Fruit fly (Drosophila melanogaster) whole organism, embryonic: ENCODE measurements around the gene CG44261.

ENCODE experiments used
- B-H1 ChIP-seq: fragments of 200-800 bp; sonication (Bioruptor generic); IDR thresholded peaks from 3 replicates; pipeline ENCODE4 v1.3.6; 2022; ENCODE audit warnings: missing biosample characterization, missing genetic modification characterization
- Bteb2 ChIP-seq: fragments of 200-800 bp; sonication (Bioruptor generic); optimal IDR thresholded peaks from 2 replicates; lab custom pipeline; 2016; ENCODE audit warnings: missing biosample characterization, missing genetic modification characterization
- C15 ChIP-seq: fragments of 200-800 bp; sonication (Bioruptor generic); IDR thresholded peaks from 3 replicates; pipeline ENCODE4 v1.3.6; 2022; ENCODE audit warnings: missing biosample characterization, missing genetic modification characterization
- CG10267 ChIP-seq: fragments of 200-800 bp; sonication (Bioruptor generic); optimal IDR thresholded peaks from 2 replicates; lab custom pipeline; 2018; ENCODE audit warnings: missing biosample characterization, mild to moderate bottlenecking, missing genetic modification characterization, moderate library complexity
- CG10565 ChIP-seq: fragments of 200-800 bp; sonication (Bioruptor generic); optimal IDR thresholded peaks from 3 replicates; lab custom pipeline; 2016; ENCODE audit warnings: missing biosample characterization, mild to moderate bottlenecking, missing genetic modification characterization
- CG12071 ChIP-seq: fragments of 200-800 bp; sonication (Bioruptor generic); optimal IDR thresholded peaks from 3 replicates; lab custom pipeline; 2018; ENCODE audit warnings: missing biosample characterization, mild to moderate bottlenecking, missing genetic modification characterization
- CG12659 ChIP-seq: fragments of 200-800 bp; sonication (Bioruptor generic); optimal IDR thresholded peaks from 3 replicates; lab custom pipeline; 2017; ENCODE audit warnings: mild to moderate bottlenecking, missing biosample characterization, missing genetic modification reagents, missing genetic modification characterization
- CG15011 ChIP-seq: fragments of 200-800 bp; sonication (Bioruptor generic); optimal IDR thresholded peaks from 3 replicates; lab custom pipeline; 2018; ENCODE audit warnings: missing biosample characterization, mild to moderate bottlenecking, missing genetic modification characterization
- CG1529 ChIP-seq: fragments of 200-800 bp; sonication (Bioruptor generic); optimal IDR thresholded peaks from 3 replicates; lab custom pipeline; 2018; ENCODE audit warnings: missing biosample characterization, missing genetic modification characterization
- CG18476 ChIP-seq: fragments of 200-800 bp; sonication (Bioruptor generic); optimal IDR thresholded peaks from 2 replicates; lab custom pipeline; 2016; ENCODE audit warnings: missing biosample characterization, mild to moderate bottlenecking, missing genetic modification characterization
- CG30403 ChIP-seq: fragments of 200-800 bp; sonication (Bioruptor generic); optimal IDR thresholded peaks from 3 replicates; lab custom pipeline; 2016; ENCODE audit warnings: missing biosample characterization, missing genetic modification characterization
- CG31224 ChIP-seq: fragments of 200-800 bp; sonication (Bioruptor generic); IDR thresholded peaks from 2 replicates; pipeline ENCODE4 v1.3.6; 2022; ENCODE audit warnings: missing biosample characterization, missing genetic modification characterization
- CG4360 ChIP-seq: fragments of 200-800 bp; sonication (Bioruptor generic); IDR thresholded peaks from 2 replicates; pipeline ENCODE4 v1.3.6; 2022; ENCODE audit warnings: missing biosample characterization, missing genetic modification characterization
- CG4404 ChIP-seq: fragments of 200-800 bp; sonication (Bioruptor generic); IDR thresholded peaks from 2 replicates; pipeline ENCODE4 v1.3.6; 2022; ENCODE audit warnings: missing biosample characterization, missing genetic modification characterization
- CG5953 ChIP-seq: fragments of 200-800 bp; sonication (Bioruptor generic); IDR thresholded peaks from 2 replicates; pipeline ENCODE4 v1.3.6; 2022; ENCODE audit warnings: missing biosample characterization, missing genetic modification characterization
- CG7839 ChIP-seq: fragments of 200-800 bp; sonication (Bioruptor generic); optimal IDR thresholded peaks from 3 replicates; lab custom pipeline; 2018; ENCODE audit warnings: missing biosample characterization, mild to moderate bottlenecking, missing genetic modification characterization, moderate library complexity
- CG8281 ChIP-seq: fragments of 200-800 bp; sonication (Bioruptor generic); optimal IDR thresholded peaks from 2 replicates; lab custom pipeline; 2018; ENCODE audit warnings: missing biosample characterization, mild to moderate bottlenecking, missing genetic modification characterization, moderate library complexity
- CG8290 ChIP-seq, 3 experiments: fragments of 200-800 bp; sonication (Bioruptor generic); optimal IDR thresholded peaks; 2 replicates each; lab custom pipeline; 2016 to 2019; ENCODE audit warnings: missing biosample characterization in 3 of 3, missing genetic modification characterization in 3 of 3, mild to moderate bottlenecking in 2 of 3, moderate library complexity in 1 of 3
- CoRest ChIP-seq: fragments of 200-800 bp; sonication (Bioruptor generic); optimal IDR thresholded peaks from 3 replicates; lab custom pipeline; 2018; ENCODE audit warnings: missing biosample characterization, mild to moderate bottlenecking, missing genetic modification characterization, moderate library complexity
- Dad ChIP-seq: fragments of 200-800 bp; sonication (Bioruptor generic); optimal IDR thresholded peaks from 3 replicates; lab custom pipeline; 2016; ENCODE audit warnings: missing biosample characterization, missing genetic modification characterization
- Gug ChIP-seq: fragments of 200-800 bp; sonication (Bioruptor generic); IDR thresholded peaks from 4 replicates; pipeline ENCODE4 v1.3.6; 2022; ENCODE audit warnings: missing biosample characterization, missing genetic modification characterization
- H2.0 ChIP-seq: fragments of 200-800 bp; sonication (Bioruptor generic); IDR thresholded peaks from 2 replicates; pipeline ENCODE4 v1.3.6; 2022; ENCODE audit warnings: missing biosample characterization, missing genetic modification characterization
- HLH3B ChIP-seq: fragments of 200-800 bp; sonication (Bioruptor generic); IDR thresholded peaks from 2 replicates; pipeline ENCODE4 v1.3.6; 2022; ENCODE audit warnings: missing biosample characterization, missing genetic modification characterization
- Jarid2 ChIP-seq: fragments of 200-800 bp; sonication (Bioruptor generic); optimal IDR thresholded peaks from 3 replicates; lab custom pipeline; 2017; ENCODE audit warnings: mild to moderate bottlenecking, missing biosample characterization, missing genetic modification reagents, missing genetic modification characterization
- MBD-R2 ChIP-seq: fragments of 200-800 bp; sonication (Bioruptor generic); IDR thresholded peaks from 2 replicates; pipeline ENCODE4 v1.3.6; 2022; ENCODE audit warnings: missing biosample characterization, missing genetic modification characterization
- Med ChIP-seq: fragments of 200-800 bp; sonication (Bioruptor generic); peaks from one replicate; lab custom pipeline; 2016; ENCODE audit warnings: missing biosample characterization, missing genetic modification characterization, mild to moderate bottlenecking, inconsistent platforms, moderate library complexity
- NC2β ChIP-seq: fragments of 200-800 bp; sonication (Bioruptor generic); optimal IDR thresholded peaks from 2 replicates; lab custom pipeline; 2016; ENCODE audit warnings: missing biosample characterization, missing genetic modification characterization
- Ptx1 ChIP-seq: fragments of 200-800 bp; sonication (Bioruptor generic); IDR thresholded peaks from 2 replicates; pipeline ENCODE4 v1.3.6; 2022; ENCODE audit warnings: missing biosample characterization, missing genetic modification characterization
- Sox100B ChIP-seq: fragments of 200-800 bp; sonication (Bioruptor generic); optimal IDR thresholded peaks from 3 replicates; lab custom pipeline; 2018; ENCODE audit warnings: missing biosample characterization, mild to moderate bottlenecking, missing genetic modification characterization
- Spps ChIP-seq: fragments of 200-800 bp; sonication (Bioruptor generic); optimal IDR thresholded peaks from 2 replicates; lab custom pipeline; 2018; ENCODE audit warnings: missing biosample characterization, mild to moderate bottlenecking, missing genetic modification characterization
- Sry-β ChIP-seq: fragments of 200-800 bp; sonication (Bioruptor generic); optimal IDR thresholded peaks from 2 replicates; lab custom pipeline; 2018; ENCODE audit warnings: missing biosample characterization, mild to moderate bottlenecking, missing genetic modification characterization, moderate library complexity
- Tbp ChIP-seq: fragments of >200 bp; optimal IDR thresholded peaks from 2 replicates; lab custom pipeline; 2018; ENCODE audit warnings: missing biosample characterization, missing genetic modification characterization
- YL-1 ChIP-seq: fragments of 200-800 bp; sonication (Bioruptor generic); optimal IDR thresholded peaks from 3 replicates; lab custom pipeline; 2017; ENCODE audit warnings: missing biosample characterization, mild to moderate bottlenecking, missing genetic modification characterization
- al ChIP-seq: fragments of 200-800 bp; sonication (Bioruptor generic); IDR thresholded peaks from 2 replicates; pipeline ENCODE4 v1.3.6; 2022; ENCODE audit warnings: missing biosample characterization, missing genetic modification characterization
- br ChIP-seq: fragments of >200 bp; optimal IDR thresholded peaks from 2 replicates; lab custom pipeline; 2017
- chn ChIP-seq: fragments of 200-800 bp; sonication (Bioruptor generic); optimal IDR thresholded peaks from 2 replicates; lab custom pipeline; 2016; ENCODE audit warnings: missing biosample characterization, missing genetic modification characterization
- crc ChIP-seq: fragments of 200-800 bp; sonication (Bioruptor generic); optimal IDR thresholded peaks from 2 replicates; lab custom pipeline; 2016; ENCODE audit warnings: missing biosample characterization, missing genetic modification characterization
- croc ChIP-seq: fragments of 200-800 bp; sonication (Bioruptor generic); conservative IDR thresholded peaks from 3 replicates; pipeline ENCODE4 v1.3.6; 2022; ENCODE audit warnings: missing biosample characterization, missing genetic modification characterization
- dati ChIP-seq: fragments of 200-800 bp; sonication (Bioruptor generic); IDR thresholded peaks from 2 replicates; pipeline ENCODE4 v1.3.6; 2022; ENCODE audit warnings: missing biosample characterization, missing genetic modification characterization
- dpn ChIP-seq, 2 experiments: fragments of 200-800 bp; sonication (Bioruptor generic); optimal IDR thresholded peaks; 3 replicates each; lab custom pipeline; 2016; ENCODE audit warnings: missing biosample characterization in 2 of 2, missing genetic modification characterization in 2 of 2
- fd64A ChIP-seq: fragments of 200-800 bp; sonication (Bioruptor generic); optimal IDR thresholded peaks from 3 replicates; lab custom pipeline; 2018; ENCODE audit warnings: missing biosample characterization, mild to moderate bottlenecking, missing genetic modification characterization
- ftz-f1 ChIP-seq: fragments of 200-800 bp; sonication (Bioruptor generic); optimal IDR thresholded peaks from 2 replicates; lab custom pipeline; 2016; ENCODE audit warnings: missing biosample characterization, missing genetic modification characterization
- gce ChIP-seq: fragments of 200-800 bp; sonication (Bioruptor generic); IDR thresholded peaks from 3 replicates; pipeline ENCODE4 v1.3.6; 2022; ENCODE audit warnings: missing biosample characterization, missing genetic modification characterization
- jumu ChIP-seq: fragments of 200-800 bp; sonication (Bioruptor generic); optimal IDR thresholded peaks from 3 replicates; lab custom pipeline; 2016; ENCODE audit warnings: missing biosample characterization, missing genetic modification characterization
- lab ChIP-seq: fragments of 200-800 bp; sonication (Bioruptor generic); optimal IDR thresholded peaks from 3 replicates; lab custom pipeline; 2017; ENCODE audit warnings: missing biosample characterization, missing genetic modification characterization, mild to moderate bottlenecking, moderate library complexity, missing genetic modification reagents
- luna ChIP-seq: fragments of 200-800 bp; sonication (Bioruptor generic); optimal IDR thresholded peaks from 2 replicates; lab custom pipeline; 2016; ENCODE audit warnings: missing biosample characterization, missing genetic modification characterization
- mam ChIP-seq: fragments of 200-800 bp; sonication (Bioruptor generic); optimal IDR thresholded peaks from 3 replicates; lab custom pipeline; 2016; ENCODE audit warnings: missing biosample characterization, missing genetic modification characterization
- pnt ChIP-seq: fragments of 200-800 bp; sonication (Bioruptor generic); optimal IDR thresholded peaks from 3 replicates; lab custom pipeline; 2016; ENCODE audit warnings: missing biosample characterization, missing genetic modification characterization
- sim ChIP-seq: fragments of 200-800 bp; sonication (Bioruptor generic); IDR thresholded peaks from 2 replicates; pipeline ENCODE4 v1.3.6; 2022; ENCODE audit warnings: missing biosample characterization, missing genetic modification characterization
- sisA ChIP-seq: fragments of 200-800 bp; sonication (Bioruptor generic); IDR thresholded peaks from 2 replicates; pipeline ENCODE4 v1.3.6; 2022; ENCODE audit warnings: missing biosample characterization, missing genetic modification characterization
- slou ChIP-seq: fragments of 200-800 bp; sonication (Bioruptor generic); optimal IDR thresholded peaks from 3 replicates; lab custom pipeline; 2016; ENCODE audit warnings: missing biosample characterization, missing genetic modification characterization

The CG44261 gene

dm6 chr3R:9393542-9394025 is 14.4 kb downstream of the CG44261 start (continued):
- TF ChIP-seq dpn (GFP tag; optimal IDR thresholded peaks at IDR 0.05; lab: Kevin White, UChicago): peak; percentile 11 to 66
- TF ChIP-seq al (GFP tag; lab: Robert Waterston, UW): peak; percentile 22; the same call in 1 of the 2 replicates
- TF ChIP-seq Tbp (GFP tag; lab: Kevin White, UChicago): no peak
- TF ChIP-seq CG8290 (GFP tag; optimal IDR thresholded peaks at IDR 0.05; lab: Kevin White, UChicago): peak; percentile 39
- peak; percentile 81 to 84 for TF ChIP-seq CG8290 (tag; optimal IDR thresholded peaks at IDR 0.05; lab: Kevin White, UChicago)
- peak; percentile 89 for TF ChIP-seq CG4360 (GFP tag; lab: Robert Waterston, UW)
- TF ChIP-seq sim (GFP tag; lab: Robert Waterston, UW): peak; percentile 66
- peak; percentile 66 for TF ChIP-seq Sox100B (GFP tag; lab: Kevin White, UChicago)
- no peak for TF ChIP-seq luna (GFP tag; lab: Kevin White, UChicago)
- TF ChIP-seq CG4404 (GFP tag; lab: Robert Waterston, UW): peak; percentile 46; the same call in 1 of the 2 replicates
- peak; percentile 67 for TF ChIP-seq CG1529 (GFP tag; lab: Kevin White, UChicago)
- TF ChIP-seq Dad: peak; percentile 17
- TF ChIP-seq CG8281 (tag; lab: Kevin White, UChicago): peak; percentile 43
- peak; percentile 15 for TF ChIP-seq crc (GFP tag; lab: Kevin White, UChicago)
- TF ChIP-seq CG30403: peak; percentile 59
- peak; percentile 78 for TF ChIP-seq croc
- peak; percentile 20 for TF ChIP-seq slou
- TF ChIP-seq mam: peak; percentile 32
- TF ChIP-seq chn (GFP tag; lab: Kevin White, UChicago): peak; percentile 33
- peak; percentile 49; the same call in 1 of the 2 replicates for TF ChIP-seq H2.0 (GFP tag; lab: Robert Waterston, UW)
- TF ChIP-seq br (lab: Kevin White, UChicago): no peak
- no peak for TF ChIP-seq Bteb2
- TF ChIP-seq YL-1 (GFP tag; lab: Kevin White, UChicago): peak; percentile 54
- TF ChIP-seq CG10565 (GFP tag; lab: Kevin White, UChicago): no peak
- peak; percentile 84 for TF ChIP-seq Med
- TF ChIP-seq lab (GFP tag; lab: Kevin White, UChicago): peak; percentile 84
- TF ChIP-seq ftz-f1 (GFP tag; lab: Kevin White, UChicago): no peak
- no peak for TF ChIP-seq CG18476
- TF ChIP-seq CG12071 (GFP tag; lab: Kevin White, UChicago): peak; percentile 65
- TF ChIP-seq Jarid2 (GFP tag; lab: Kevin White, UChicago): no peak
- TF ChIP-seq jumu (GFP tag; lab: Kevin White, UChicago): peak; percentile 36
- TF ChIP-seq sisA (GFP tag; lab: Robert Waterston, UW): peak; percentile 58
- peak; percentile 41; the same call in 1 of the 2 replicates for TF ChIP-seq CG5953
- peak; percentile 64 for TF ChIP-seq Ptx1 (GFP tag; lab: Robert Waterston, UW)
- peak; percentile 46 for TF ChIP-seq pnt
- TF ChIP-seq CG31224 (GFP tag; lab: Robert Waterston, UW): peak; percentile 42; the same call in 1 of the 2 replicates
- peak; percentile 89 for TF ChIP-seq fd64A (GFP tag; lab: Kevin White, UChicago)
- TF ChIP-seq CoRest (tag; lab: Kevin White, UChicago): peak; percentile 76
- peak; percentile 53 for TF ChIP-seq NC2β (GFP tag; lab: Kevin White, UChicago)
- TF ChIP-seq HLH3B (GFP tag; lab: Robert Waterston, UW): peak; percentile 65
- TF ChIP-seq CG7839 (tag; lab: Kevin White, UChicago): peak; percentile 76
- 0 out of 2 replicates have a peak, but pooled peaks have one; percentile 46 for TF ChIP-seq dati (GFP tag; lab: Robert Waterston, UW)
- TF ChIP-seq Spps (tag; lab: Kevin White, UChicago): peak; percentile 87
- peak; percentile 65 for TF ChIP-seq CG10267 (tag; lab: Kevin White, UChicago)
- TF ChIP-seq MBD-R2 (GFP tag; lab: Robert Waterston, UW): no peak
- peak; percentile 66 for TF ChIP-seq CG15011 (GFP tag; lab: Kevin White, UChicago)
- peak; percentile 39; the same call in 1 of the 4 replicates for TF ChIP-seq Gug (GFP tag; lab: Robert Waterston, UW)
- no peak; the same call in 2 of the 3 replicates for TF ChIP-seq B-H1 (GFP tag; lab: Robert Waterston, UW)
- peak; percentile 33 for TF ChIP-seq Sry-β (GFP tag; lab: Kevin White, UChicago)
- 0 out of 3 replicates have a peak, but pooled peaks have one; percentile 6 for TF ChIP-seq C15 (GFP tag; lab: Robert Waterston, UW)
- peak; percentile 47 for TF ChIP-seq CG12659 (GFP tag; lab: Kevin White, UChicago)
- peak; percentile 70; the same call in 2 of the 3 replicates for TF ChIP-seq gce (GFP tag; lab: Robert Waterston, UW)
